Worm (Caenorhabditis elegans) whole organism, young adult: ENCODE measurements around the gene B0403.3.
A peak's percentile ranks its signal among the peaks of the same experiment; 100 is the strongest.

ENCODE experiments used
- B0019.2 ChIP-seq: fragments of 200-800 bp; sonication (Bioruptor generic); conservative IDR thresholded peaks from 2 replicates; pipeline ENCODE4 v1.3.6; 2022; ENCODE audit warnings: missing genetic modification reagents, missing genetic modification characterization, missing compliant biosample characterization
- F10E7.11 ChIP-seq: sonication (generic microtip); optimal IDR thresholded peaks from 2 replicates; lab custom pipeline; 2017; ENCODE audit warnings: mild to moderate bottlenecking, missing genetic modification characterization, moderate library complexity, missing compliant biosample characterization
- F57C9.4 ChIP-seq: sonication (generic microtip); optimal IDR thresholded peaks from 2 replicates; lab custom pipeline; 2017; ENCODE audit warnings: mild to moderate bottlenecking, missing genetic modification characterization, missing compliant biosample characterization
- K11D2.4 ChIP-seq: fragments of 200-800 bp; sonication (Bioruptor generic); IDR thresholded peaks from 2 replicates; pipeline ENCODE4 v1.3.6; 2022; ENCODE audit warnings: missing genetic modification reagents, missing genetic modification characterization, missing compliant biosample characterization
- K12H6.12 ChIP-seq: fragments of 200-800 bp; sonication (Bioruptor generic); optimal IDR thresholded peaks from 2 replicates; lab custom pipeline; 2018; ENCODE audit warnings: mild to moderate bottlenecking, missing genetic modification characterization, missing compliant biosample characterization
- Y53F4B.3 ChIP-seq: fragments of 200-800 bp; sonication (Bioruptor generic); IDR thresholded peaks from 2 replicates; pipeline ENCODE4 v1.3.6; 2022; ENCODE audit warnings: missing genetic modification reagents, missing genetic modification characterization, missing compliant biosample characterization
- Y67H2A.10 ChIP-seq: fragments of 200-800 bp; sonication (Bioruptor generic); conservative IDR thresholded peaks from 2 replicates; pipeline ENCODE4 v1.3.6; 2022; ENCODE audit warnings: missing genetic modification reagents, missing genetic modification characterization, missing compliant biosample characterization
- ZK185.1 ChIP-seq: sonication (generic microtip); optimal IDR thresholded peaks from 2 replicates; lab custom pipeline; 2016; ENCODE audit warnings: mild to moderate bottlenecking, missing genetic modification characterization, missing compliant biosample characterization; ENCODE audit not compliant: poor library complexity, severe bottlenecking
- aptf-3 ChIP-seq: fragments of 200-800 bp; sonication (Bioruptor generic); IDR thresholded peaks from 2 replicates; pipeline ENCODE4 v1.3.6; 2022; ENCODE audit warnings: missing genetic modification characterization, missing compliant biosample characterization
- athp-1 ChIP-seq: sonication (generic microtip); optimal IDR thresholded peaks from 2 replicates; lab custom pipeline; 2017; ENCODE audit warnings: mild to moderate bottlenecking, missing genetic modification characterization, missing compliant biosample characterization
- attf-5 ChIP-seq: fragments of 200-800 bp; sonication (Bioruptor generic); optimal IDR thresholded peaks from 2 replicates; lab custom pipeline; 2018; ENCODE audit warnings: mild to moderate bottlenecking, missing genetic modification characterization, missing compliant biosample characterization
- bed-1 ChIP-seq: fragments of 200-800 bp; sonication (Bioruptor generic); IDR thresholded peaks from 2 replicates; pipeline ENCODE4 v1.3.6; 2022; ENCODE audit warnings: missing genetic modification reagents, missing genetic modification characterization, missing compliant biosample characterization
- cebp-2 ChIP-seq: fragments of 200-800 bp; sonication (Bioruptor generic); IDR thresholded peaks from 2 replicates; pipeline ENCODE4 v1.3.6; 2022; ENCODE audit warnings: missing genetic modification characterization, missing compliant biosample characterization
- ceh-58 ChIP-seq: fragments of 200-800 bp; sonication (Bioruptor generic); IDR thresholded peaks from 2 replicates; pipeline ENCODE4 v1.3.6; 2022; ENCODE audit warnings: missing genetic modification characterization, missing compliant biosample characterization
- ceh-79 ChIP-seq: sonication (generic microtip); optimal IDR thresholded peaks from 2 replicates; lab custom pipeline; 2017; ENCODE audit warnings: mild to moderate bottlenecking, missing genetic modification characterization, missing compliant biosample characterization
- egl-18 ChIP-seq: fragments of 200-800 bp; sonication (Bioruptor generic); IDR thresholded peaks from 2 replicates; pipeline ENCODE4 v1.3.6; 2022; ENCODE audit warnings: missing genetic modification reagents, missing genetic modification characterization, missing compliant biosample characterization
- ekl-4 ChIP-seq: fragments of 200-800 bp; sonication (Bioruptor generic); IDR thresholded peaks from 2 replicates; pipeline ENCODE4 v1.3.6; 2022; ENCODE audit warnings: missing genetic modification reagents, missing genetic modification characterization, missing compliant biosample characterization
- gei-17 ChIP-seq: fragments of 200-800 bp; sonication (Bioruptor generic); optimal IDR thresholded peaks from 2 replicates; lab custom pipeline; 2018; ENCODE audit warnings: mild to moderate bottlenecking, missing genetic modification characterization, missing compliant biosample characterization
- him-1 ChIP-seq: sonication (generic microtip); optimal IDR thresholded peaks from 2 replicates; lab custom pipeline; 2016; ENCODE audit warnings: missing genotype, missing genetic modification reagents, missing genetic modification characterization, missing compliant biosample characterization
- hlh-26 ChIP-seq: fragments of 200-800 bp; sonication (Bioruptor generic); conservative IDR thresholded peaks from 2 replicates; pipeline ENCODE4 v1.3.6; 2022; ENCODE audit warnings: missing genetic modification reagents, missing genetic modification characterization, missing compliant biosample characterization
- hmg-20 ChIP-seq: fragments of 200-800 bp; sonication (Bioruptor generic); IDR thresholded peaks from 2 replicates; pipeline ENCODE4 v1.3.6; 2022; ENCODE audit warnings: missing genetic modification reagents, missing genetic modification characterization, missing compliant biosample characterization
- hsf-1 ChIP-seq: fragments of 200-800 bp; sonication (Bioruptor generic); IDR thresholded peaks from 2 replicates; pipeline ENCODE4 v1.3.6; 2022; ENCODE audit warnings: missing genetic modification reagents, missing genetic modification characterization, missing compliant biosample characterization
- lag-1 ChIP-seq: fragments of 200-800 bp; sonication (Bioruptor generic); IDR thresholded peaks from 2 replicates; pipeline ENCODE4 v1.3.6; 2022; ENCODE audit warnings: missing genetic modification reagents, missing genetic modification characterization, missing compliant biosample characterization
- madf-10 ChIP-seq: sonication (generic microtip); optimal IDR thresholded peaks from 2 replicates; lab custom pipeline; 2016; ENCODE audit warnings: mild to moderate bottlenecking, missing genetic modification characterization, missing compliant biosample characterization
- nfya-1 ChIP-seq: sonication (generic microtip); optimal IDR thresholded peaks from 2 replicates; lab custom pipeline; 2017; ENCODE audit warnings: antibody characterized with exemption, missing compliant biosample characterization, missing genetic modification characterization, borderline replicate concordance; ENCODE audit not compliant: insufficient read depth
- nhr-179 ChIP-seq: sonication (generic microtip); optimal IDR thresholded peaks from 2 replicates; lab custom pipeline; 2016; ENCODE audit warnings: mild to moderate bottlenecking, missing genetic modification characterization, missing compliant biosample characterization
- nhr-80 ChIP-seq: sonication (generic microtip); optimal IDR thresholded peaks from 2 replicates; lab custom pipeline; 2016; ENCODE audit warnings: missing genetic modification characterization, missing compliant biosample characterization
- pha-4 ChIP-seq: fragments of 150-350 bp; sonication (generic microtip); optimal IDR thresholded peaks from 2 replicates; lab custom pipeline; 2014; ENCODE audit warnings: missing biosample characterization, missing genetic modification reagents, missing genetic modification characterization
- rpc-1 ChIP-seq, 2 experiments: fragments of 150-350 bp in 1 of 2; sonication (generic microtip) in 1 of 2; optimal IDR thresholded peaks; 2 replicates each; lab custom pipeline; 2014 to 2018; ENCODE audit warnings: missing biosample characterization in 1 of 2, missing genetic modification characterization in 1 of 2, missing genetic modification reagents in 1 of 2, missing genotype in 1 of 2
- snpc-3.4 ChIP-seq: sonication (generic microtip); optimal IDR thresholded peaks from 2 replicates; lab custom pipeline; 2017; ENCODE audit warnings: missing genetic modification characterization, mild to moderate bottlenecking, missing compliant biosample characterization, antibody characterized with exemption, moderate library complexity, missing genotype, missing genetic modification reagents
- tbx-9 ChIP-seq: sonication (generic microtip); optimal IDR thresholded peaks from 2 replicates; lab custom pipeline; 2016; ENCODE audit warnings: borderline replicate concordance, missing genetic modification characterization, inconsistent platforms, missing compliant biosample characterization
- tlf-1 ChIP-seq: fragments of 200-800 bp; sonication (Bioruptor generic); optimal IDR thresholded peaks from 2 replicates; lab custom pipeline; 2018; ENCODE audit warnings: mild to moderate bottlenecking, missing genetic modification characterization, missing compliant biosample characterization
- zfh-2 ChIP-seq: fragments of 200-800 bp; sonication (Bioruptor generic); conservative IDR thresholded peaks from 2 replicates; pipeline ENCODE4 v1.3.6; 2022; ENCODE audit warnings: missing genetic modification reagents, missing genetic modification characterization, missing compliant biosample characterization
- zim-3 ChIP-seq: sonication (generic microtip); optimal IDR thresholded peaks from 2 replicates; lab custom pipeline; 2017; ENCODE audit warnings: mild to moderate bottlenecking, missing genetic modification characterization, moderate library complexity, missing compliant biosample characterization
- ztf-18 ChIP-seq: sonication (generic microtip); optimal IDR thresholded peaks from 2 replicates; lab custom pipeline; 2016; ENCODE audit warnings: missing genotype, mild to moderate bottlenecking, missing genetic modification characterization, missing compliant biosample characterization
- ztf-22 ChIP-seq: fragments of 200-800 bp; sonication (Bioruptor generic); optimal IDR thresholded peaks from 2 replicates; lab custom pipeline; 2018; ENCODE audit warnings: mild to moderate bottlenecking, missing genetic modification characterization, moderate library complexity, missing compliant biosample characterization

The B0403.3 gene

ce11 chrX:7063236-7063635, at the start of gene B0403.3:
Gene B0403.3 (minus strand): TSS chrX:7063336.
- no peak for TF ChIP-seq ceh-58 (GFP tag; lab: Robert Waterston, UW)
- TF ChIP-seq cebp-2 (GFP tag; lab: Robert Waterston, UW) = 0 out of 2 replicates have a peak, but pooled peaks have one; percentile 21
- TF ChIP-seq, all 124 proteins: peak for 1

DNA sequence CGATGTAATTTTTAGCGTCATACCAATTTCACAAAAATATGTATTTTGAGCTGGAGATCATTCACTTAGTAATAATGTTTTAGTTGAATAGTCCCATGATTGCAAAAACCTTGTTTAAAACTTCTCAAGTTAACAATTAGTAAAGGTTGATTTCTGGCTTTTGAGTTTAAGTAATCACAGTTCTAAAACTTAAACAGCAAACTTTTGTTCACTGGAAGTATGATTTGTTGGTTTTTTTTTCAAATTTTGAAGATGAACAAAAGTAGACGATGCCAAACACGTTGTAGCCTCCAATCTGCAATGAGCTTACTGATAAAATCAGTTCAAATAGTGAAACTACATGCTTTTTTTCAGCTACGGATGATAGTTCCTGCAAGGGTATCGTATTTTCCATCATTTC, 49.5 kb upstream of the B0403.3 start, which contains the start of gene C36B7.1:
C36B7.1 (plus strand) TSS at position 301 of the 400 bp plus-strand sequence.
- no peak for TF ChIP-seq ztf-22
- no peak for TF ChIP-seq nhr-179 (tag; lab: Kevin White, UChicago)
- no peak for TF ChIP-seq F10E7.11 (tag; lab: Kevin White, UChicago)
- no peak for TF ChIP-seq ceh-58 (GFP tag; lab: Robert Waterston, UW)
- TF ChIP-seq snpc-3.4 (tag; lab: Kevin White, UChicago) = no peak
- TF ChIP-seq zim-3 (tag; lab: Kevin White, UChicago) = no peak
- TF ChIP-seq F57C9.4 (tag; lab: Kevin White, UChicago) = no peak
- no peak for TF ChIP-seq aptf-3 (GFP tag; lab: Robert Waterston, UW)
- no peak for TF ChIP-seq hmg-20 (GFP tag; lab: Robert Waterston, UW)
- no peak for TF ChIP-seq K11D2.4 (GFP tag; lab: Robert Waterston, UW)
- no peak for TF ChIP-seq Y53F4B.3 (GFP tag; lab: Robert Waterston, UW)
- no peak for TF ChIP-seq madf-10 (tag; lab: Kevin White, UChicago)
- TF ChIP-seq pha-4 (tag; lab: Kevin White, UChicago) = no peak
- TF ChIP-seq athp-1 = no peak
- no peak for TF ChIP-seq nfya-1 (tag; lab: Kevin White, UChicago)
- TF ChIP-seq lag-1 (GFP tag; lab: Robert Waterston, UW) = no peak
- no peak for TF ChIP-seq tbx-9 (tag; lab: Kevin White, UChicago)
- TF ChIP-seq ztf-18 (tag; lab: Kevin White, UChicago) = no peak
- no peak for TF ChIP-seq hsf-1 (GFP tag; lab: Robert Waterston, UW)
- TF ChIP-seq tlf-1 (GFP tag; lab: Kevin White, UChicago) = no peak

ce11 chrX:7106103-7106502, 43.0 kb upstream of the B0403.3 start, which contains the start of gene C36B7.2:
Gene C36B7.2 (plus strand): TSS chrX:7106403.
- TF ChIP-seq zfh-2 (GFP tag; lab: Robert Waterston, UW) = no peak
- no peak for TF ChIP-seq bed-1 (GFP tag; lab: Robert Waterston, UW)
- no peak for TF ChIP-seq B0019.2
- no peak for TF ChIP-seq Y53F4B.3 (GFP tag; lab: Robert Waterston, UW)

ce11 chrX:7101477-7101876, 38.3 kb upstream of the B0403.3 start, which contains the start of gene C36B7.3:
Gene C36B7.3 (plus strand): TSS chrX:7101777.
- no peak for TF ChIP-seq ZK185.1
- no peak for TF ChIP-seq rpc-1 (optimal IDR thresholded peaks at IDR 0.05; lab: Kevin White, UChicago)
- TF ChIP-seq rpc-1 (tag; optimal IDR thresholded peaks at IDR 0.05; lab: Kevin White, UChicago) = no peak
- TF ChIP-seq egl-18 (GFP tag; lab: Robert Waterston, UW) = no peak
- no peak for TF ChIP-seq him-1 (tag; lab: Kevin White, UChicago)
- no peak for TF ChIP-seq ceh-79 (tag; lab: Kevin White, UChicago)
- TF ChIP-seq lag-1 (GFP tag; lab: Robert Waterston, UW) = no peak
- no peak for TF ChIP-seq K12H6.12 (tag; lab: Kevin White, UChicago)
- TF ChIP-seq K11D2.4 (GFP tag; lab: Robert Waterston, UW) = no peak
- TF ChIP-seq ekl-4 = no peak

ce11 chrX:7100290-7100689, 37.2 kb upstream of the B0403.3 start, which contains the start of gene C36B7.6:
Gene C36B7.6 (minus strand): TSS chrX:7100338.
- TF ChIP-seq nhr-80 (tag; lab: Kevin White, UChicago) (peak; percentile 58), hlh-26 (no peak), Y67H2A.10 (GFP tag; lab: Robert Waterston, UW) (no peak), gei-17 (no peak), attf-5 (GFP tag; lab: Kevin White, UChicago) (peak; percentile 27)
